Worm (Caenorhabditis elegans) whole organism, late embryonic: ENCODE data around the gene lim-6.

Source experiments
- fax-1 ChIP-seq: sonication (generic microtip); optimal IDR thresholded peaks from 2 replicates; lab custom pipeline; 2016; ENCODE audit warnings: missing genotype, missing genetic modification characterization, missing compliant biosample characterization
- hlh-15 ChIP-seq: sonication (generic microtip); optimal IDR thresholded peaks from 2 replicates; lab custom pipeline; 2016; ENCODE audit warnings: missing genetic modification characterization, missing compliant biosample characterization
- syd-9 ChIP-seq: sonication (generic microtip); optimal IDR thresholded peaks from 2 replicates; lab custom pipeline; 2016; ENCODE audit warnings: mild to moderate bottlenecking, missing genetic modification characterization, moderate library complexity, missing compliant biosample characterization

ce11 chrX:1057821-1058377 is 14.4 kb upstream of the lim-6 start:
- TF ChIP-seq fax-1 (tag; lab: Kevin White, UChicago): no peak
- no peak for TF ChIP-seq syd-9 (tag; lab: Kevin White, UChicago)
- TF ChIP-seq hlh-15 (tag; lab: Kevin White, UChicago): no peak
